Worm (Caenorhabditis elegans): ENCODE measurements around the gene Y105C5B.20.

ce11 chrIV:15994505-15994904 is at the start of gene Y105C5B.20:
- TF ChIP-seq swsn-7 (tag; optimal IDR thresholded peaks at IDR 0.05) (no peak), ama-1 (optimal IDR thresholded peaks at IDR 0.05) (no peak), mdl-1 (tag; optimal IDR thresholded peaks at IDR 0.05) (no peak), aha-1 (tag; optimal IDR thresholded peaks at IDR 0.05) (no peak), fos-1 (tag; optimal IDR thresholded peaks at IDR 0.05) (no peak), unc-62 (GFP tag; optimal IDR thresholded peaks at IDR 0.05) (no peak), vab-15 (tag; optimal IDR thresholded peaks at IDR 0.05) (no peak), elt-3 (tag; optimal IDR thresholded peaks at IDR 0.05) (no peak), ceh-82 (tag; optimal IDR thresholded peaks at IDR 0.05) (no peak), jun-1 (tag; optimal IDR thresholded peaks at IDR 0.05) (no peak), elt-2 (tag; optimal IDR thresholded peaks at IDR 0.05) (no peak)

Measured in whole organism, L1 larva.